Fruit fly (Drosophila melanogaster) whole organism, prepupa: ENCODE results near the gene CG6678.

Experiments
- CG1621 ChIP-seq: fragments of 200-800 bp; sonication (Bioruptor generic); optimal IDR thresholded peaks from 3 replicates; lab custom pipeline; 2018; ENCODE audit warnings: missing biosample characterization, mild to moderate bottlenecking, missing genetic modification characterization
- CG6854 ChIP-seq: fragments of 200-800 bp; sonication (Bioruptor generic); optimal IDR thresholded peaks from 2 replicates; lab custom pipeline; 2017; ENCODE audit warnings: missing biosample characterization, mild to moderate bottlenecking, missing genetic modification characterization
- CG8632 ChIP-seq: fragments of 200-800 bp; sonication (Bioruptor generic); optimal IDR thresholded peaks from 3 replicates; lab custom pipeline; 2016; ENCODE audit warnings: missing biosample characterization, missing genetic modification characterization
- Hr39 ChIP-seq: fragments of 200-800 bp; sonication (Bioruptor generic); optimal IDR thresholded peaks from 2 replicates; lab custom pipeline; 2016; ENCODE audit warnings: missing biosample characterization, missing genetic modification characterization
- fd85E ChIP-seq: fragments of 200-800 bp; sonication (Bioruptor generic); optimal IDR thresholded peaks from 3 replicates; lab custom pipeline; 2016; ENCODE audit warnings: missing biosample characterization, missing genetic modification characterization

DNA sequence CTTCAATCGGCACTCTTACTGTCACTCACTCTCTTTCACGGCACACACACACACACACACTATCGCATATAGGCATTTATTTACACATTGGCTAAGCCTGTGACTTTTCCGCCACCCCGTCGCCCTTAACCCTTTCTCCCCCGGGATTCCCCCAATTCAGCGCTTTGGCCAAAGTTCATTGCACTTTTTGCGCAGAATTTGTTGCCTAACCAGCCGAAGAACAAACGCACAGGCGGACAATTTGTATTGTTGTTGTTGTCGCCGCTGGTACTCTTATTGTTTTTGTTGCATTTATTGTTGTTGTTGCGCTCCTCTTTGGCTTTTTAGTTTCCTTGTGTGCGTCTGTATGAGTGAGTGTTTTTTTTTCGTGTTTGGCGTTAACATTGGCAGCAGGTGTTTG is 11.9 kb downstream of the CG6678 start:
- TF ChIP-seq CG6854 (no peak), fd85E (no peak), CG1621 (no peak), CG8632 (GFP tag; lab: Kevin White, UChicago) (no peak), Hr39 (GFP tag; lab: Kevin White, UChicago) (no peak)
